Worm (Caenorhabditis elegans) whole organism, L4 larva: Measurements from ENCODE around the gene tomm-70.

Experiments
- D1046.2 ChIP-seq: fragments of 200-800 bp; sonication (Bioruptor generic); IDR thresholded peaks from 2 replicates; pipeline ENCODE4 v1.3.6; 2022; ENCODE audit warnings: missing genetic modification characterization, missing compliant biosample characterization
- F10B5.3 ChIP-seq: sonication (generic microtip); optimal IDR thresholded peaks from 2 replicates; lab custom pipeline; 2016; ENCODE audit warnings: mild to moderate bottlenecking, missing genetic modification characterization, missing compliant biosample characterization
- F26F4.8 ChIP-seq: fragments of 200-800 bp; sonication (Bioruptor generic); conservative IDR thresholded peaks from 2 replicates; pipeline ENCODE4 v1.3.6; 2022; ENCODE audit warnings: missing genetic modification characterization, missing compliant biosample characterization
- F37D6.2 ChIP-seq: sonication (generic microtip); optimal IDR thresholded peaks from 2 replicates; lab custom pipeline; 2016; ENCODE audit warnings: mild to moderate bottlenecking, missing genetic modification characterization, missing compliant biosample characterization
- F44E2.7 ChIP-seq: fragments of 200-800 bp; sonication (Bioruptor generic); IDR thresholded peaks from 2 replicates; pipeline ENCODE4 v2.1.2; 2022; ENCODE audit warnings: missing genetic modification characterization, missing compliant biosample characterization
- F49E8.2 ChIP-seq: sonication (generic microtip); optimal IDR thresholded peaks from 2 replicates; lab custom pipeline; 2016; ENCODE audit warnings: missing compliant biosample characterization, mild to moderate bottlenecking, missing genetic modification characterization, borderline replicate concordance
- T26A8.4 ChIP-seq: fragments of 200-800 bp; sonication (Bioruptor generic); IDR thresholded peaks from 2 replicates; pipeline ENCODE4 v1.3.6; 2022; ENCODE audit warnings: missing genetic modification characterization, missing compliant biosample characterization
- Y105C5A.15 ChIP-seq: fragments of 200-800 bp; sonication (Bioruptor generic); IDR thresholded peaks from 2 replicates; pipeline ENCODE4 v1.3.6; 2022; ENCODE audit warnings: missing genetic modification characterization, missing compliant biosample characterization
- Y48G9A.11 ChIP-seq: fragments of 200-800 bp; sonication (Bioruptor generic); IDR thresholded peaks from 2 replicates; pipeline ENCODE4 v1.3.6; 2022; ENCODE audit warnings: missing genetic modification reagents, missing genetic modification characterization, missing compliant biosample characterization
- attf-4 ChIP-seq: sonication (generic microtip); optimal IDR thresholded peaks from 3 replicates; lab custom pipeline; 2017; ENCODE audit warnings: missing biosample characterization, missing genetic modification characterization
- ceh-28 ChIP-seq: fragments of 150-350 bp; optimal IDR thresholded peaks from 2 replicates; lab custom pipeline; 2014; ENCODE audit warnings: missing biosample characterization, missing genetic modification reagents, missing genetic modification characterization
- ceh-44 ChIP-seq: fragments of 200-800 bp; sonication (Bioruptor generic); IDR thresholded peaks from 2 replicates; pipeline ENCODE4 v1.3.6; 2022; ENCODE audit warnings: missing genetic modification reagents, missing genetic modification characterization, missing compliant biosample characterization
- ceh-62 ChIP-seq: sonication (generic microtip); optimal IDR thresholded peaks from 2 replicates; lab custom pipeline; 2017; ENCODE audit warnings: missing biosample characterization, missing genetic modification characterization
- ceh-82 ChIP-seq: sonication (generic microtip); optimal IDR thresholded peaks from 2 replicates; lab custom pipeline; 2017; ENCODE audit warnings: missing biosample characterization, missing genetic modification characterization
- ces-1 ChIP-seq: fragments of 150-350 bp; sonication (generic microtip); optimal IDR thresholded peaks from 4 replicates; lab custom pipeline; 2014; ENCODE audit warnings: missing biosample characterization, missing genetic modification reagents, missing genetic modification characterization
- daf-12 ChIP-seq: fragments of 150-350 bp; optimal IDR thresholded peaks from 2 replicates; lab custom pipeline; 2014; ENCODE audit warnings: missing biosample characterization, missing genetic modification reagents, missing genetic modification characterization
- dmd-6 ChIP-seq: fragments of 200-800 bp; sonication (Bioruptor generic); IDR thresholded peaks from 2 replicates; pipeline ENCODE4 v1.3.6; 2022; ENCODE audit warnings: missing genetic modification reagents, missing genetic modification characterization, missing compliant biosample characterization
- dmd-8 ChIP-seq: fragments of 200-800 bp; sonication (Bioruptor generic); IDR thresholded peaks from 2 replicates; pipeline ENCODE4 v1.3.6; 2022; ENCODE audit warnings: missing genetic modification characterization, missing compliant biosample characterization
- dpl-1 ChIP-seq: fragments of 150-350 bp; optimal IDR thresholded peaks from 2 replicates; lab custom pipeline; 2014; ENCODE audit warnings: missing biosample characterization, missing genetic modification reagents, missing genetic modification characterization
- dve-1 ChIP-seq: sonication (generic microtip); optimal IDR thresholded peaks from 2 replicates; lab custom pipeline; 2017; ENCODE audit warnings: antibody characterized with exemption, mild to moderate bottlenecking, missing genetic modification characterization, missing compliant biosample characterization; ENCODE audit not compliant: insufficient read depth
- egl-43 ChIP-seq: fragments of 200-800 bp; sonication (Bioruptor generic); IDR thresholded peaks from 2 replicates; pipeline ENCODE4 v1.3.6; 2022; ENCODE audit warnings: missing genetic modification reagents, missing genetic modification characterization, missing compliant biosample characterization
- fkh-10 ChIP-seq: fragments of 150-350 bp; optimal IDR thresholded peaks from 2 replicates; lab custom pipeline; 2014; ENCODE audit warnings: missing biosample characterization, missing genetic modification reagents, missing genetic modification characterization
- hif-1 ChIP-seq, 2 experiments: sonication (generic microtip); optimal IDR thresholded peaks; 2 replicates each; lab custom pipeline; 2016 to 2017; ENCODE audit warnings: missing compliant biosample characterization in 2 of 2, missing genetic modification characterization in 2 of 2, missing genetic modification reagents in 2 of 2, missing genotype in 2 of 2, mild to moderate bottlenecking in 1 of 2
- hmg-1.1 ChIP-seq: fragments of 200-800 bp; sonication (Bioruptor generic); IDR thresholded peaks from 2 replicates; pipeline ENCODE4 v1.3.6; 2022; ENCODE audit warnings: missing genetic modification reagents, missing genetic modification characterization, missing compliant biosample characterization
- lin-13 ChIP-seq: fragments of 150-350 bp; optimal IDR thresholded peaks from 2 replicates; lab custom pipeline; 2014; ENCODE audit warnings: missing biosample characterization, missing genetic modification reagents, missing genetic modification characterization
- lin-15B ChIP-seq: fragments of 150-350 bp; sonication (generic microtip); optimal IDR thresholded peaks from 3 replicates; lab custom pipeline; 2014; ENCODE audit warnings: missing biosample characterization, missing genetic modification characterization
- lin-29 ChIP-seq: fragments of 200-800 bp; sonication (Bioruptor generic); IDR thresholded peaks from 2 replicates; pipeline ENCODE4 v1.3.6; 2022; ENCODE audit warnings: missing genetic modification reagents, missing genetic modification characterization, missing compliant biosample characterization
- lin-39 ChIP-seq: fragments of 150-350 bp; optimal IDR thresholded peaks from 2 replicates; lab custom pipeline; 2014; ENCODE audit warnings: missing biosample characterization, missing genetic modification reagents, missing genetic modification characterization
- lir-3 ChIP-seq: sonication (generic microtip); optimal IDR thresholded peaks from 2 replicates; lab custom pipeline; 2016; ENCODE audit warnings: mild to moderate bottlenecking, missing genetic modification characterization, missing compliant biosample characterization
- madf-5 ChIP-seq, 2 experiments: fragments of 200-800 bp; sonication (Bioruptor generic); IDR thresholded peaks; 2 replicates each; pipeline ENCODE4 v1.3.6; 2022; ENCODE audit warnings: missing compliant biosample characterization in 2 of 2, missing genetic modification characterization in 2 of 2
- mdl-1 ChIP-seq, 2 experiments: fragments of 150-350 bp in 1 of 2; sonication (generic microtip) in 1 of 2; optimal IDR thresholded peaks; 2 replicates each; lab custom pipeline; 2014 to 2017; ENCODE audit warnings: missing biosample characterization in 2 of 2, missing genetic modification characterization in 2 of 2
- mep-1 ChIP-seq: fragments of 150-350 bp; sonication (generic microtip); optimal IDR thresholded peaks from 3 replicates; lab custom pipeline; 2014; ENCODE audit warnings: missing biosample characterization, missing genetic modification characterization
- mxl-2 ChIP-seq: fragments of 200-800 bp; sonication (Bioruptor generic); conservative IDR thresholded peaks from 2 replicates; pipeline ENCODE4 v1.3.6; 2022; ENCODE audit warnings: missing genetic modification reagents, missing genetic modification characterization, missing compliant biosample characterization
- nhr-11 ChIP-seq: fragments of 150-350 bp; optimal IDR thresholded peaks from 2 replicates; lab custom pipeline; 2014; ENCODE audit warnings: missing biosample characterization, missing genetic modification characterization
- nhr-237 ChIP-seq: sonication (generic microtip); optimal IDR thresholded peaks from 2 replicates; lab custom pipeline; 2017; ENCODE audit warnings: missing biosample characterization, missing genetic modification characterization
- nhr-25 ChIP-seq: sonication (generic microtip); optimal IDR thresholded peaks from 2 replicates; lab custom pipeline; 2017; ENCODE audit warnings: missing genetic modification characterization, mild to moderate bottlenecking, missing compliant biosample characterization, antibody characterized with exemption, moderate library complexity, borderline replicate concordance; ENCODE audit not compliant: insufficient read depth
- nhr-41 ChIP-seq: fragments of 200-800 bp; sonication (Bioruptor generic); IDR thresholded peaks from 2 replicates; pipeline ENCODE4 v1.3.6; 2022; ENCODE audit warnings: missing genetic modification reagents, missing genetic modification characterization, missing compliant biosample characterization
- nhr-48 ChIP-seq: sonication (generic microtip); optimal IDR thresholded peaks from 2 replicates; lab custom pipeline; 2016; ENCODE audit warnings: mild to moderate bottlenecking, missing genetic modification characterization, missing compliant biosample characterization
- nhr-76 ChIP-seq: fragments of 150-350 bp; optimal IDR thresholded peaks from 2 replicates; lab custom pipeline; 2014; ENCODE audit warnings: missing biosample characterization, missing genetic modification characterization
- nhr-77 ChIP-seq: fragments of 150-350 bp; optimal IDR thresholded peaks from 2 replicates; lab custom pipeline; 2014; ENCODE audit warnings: missing biosample characterization, missing genetic modification characterization
- rbr-2 ChIP-seq: sonication (generic microtip); optimal IDR thresholded peaks from 2 replicates; lab custom pipeline; 2016; ENCODE audit warnings: missing genotype, missing genetic modification characterization, missing compliant biosample characterization
- saeg-2 ChIP-seq: fragments of 200-800 bp; sonication (Bioruptor generic); IDR thresholded peaks from 2 replicates; pipeline ENCODE4 v1.3.6; 2022; ENCODE audit warnings: missing genetic modification reagents, missing genetic modification characterization, missing compliant biosample characterization
- sdz-12 ChIP-seq: fragments of 200-800 bp; sonication (Bioruptor generic); optimal IDR thresholded peaks from 2 replicates; lab custom pipeline; 2018; ENCODE audit warnings: mild to moderate bottlenecking, missing genetic modification characterization, missing compliant biosample characterization
- set-16 ChIP-seq: fragments of 200-800 bp; sonication (Bioruptor generic); IDR thresholded peaks from 2 replicates; pipeline ENCODE4 v1.3.6; 2022; ENCODE audit warnings: missing genetic modification reagents, missing genetic modification characterization, missing compliant biosample characterization
- skn-1 ChIP-seq: fragments of 150-350 bp; optimal IDR thresholded peaks from 2 replicates; lab custom pipeline; 2014; ENCODE audit warnings: missing biosample characterization, missing genetic modification characterization
- spr-1 ChIP-seq: sonication (generic microtip); optimal IDR thresholded peaks from 2 replicates; lab custom pipeline; 2016; ENCODE audit warnings: mild to moderate bottlenecking, missing genetic modification characterization, missing compliant biosample characterization
- zfp-2 ChIP-seq: sonication (generic microtip); optimal IDR thresholded peaks from 2 replicates; lab custom pipeline; 2016; ENCODE audit warnings: mild to moderate bottlenecking, missing genetic modification characterization, missing compliant biosample characterization
- zfp-3 ChIP-seq: fragments of 200-800 bp; sonication (Bioruptor generic); conservative IDR thresholded peaks from 2 replicates; pipeline ENCODE4 v1.3.6; 2022; ENCODE audit warnings: missing genetic modification reagents, missing genetic modification characterization, missing compliant biosample characterization
- zip-11 ChIP-seq: fragments of 200-800 bp; sonication (Bioruptor generic); IDR thresholded peaks from 2 replicates; pipeline ENCODE4 v1.3.6; 2022; ENCODE audit warnings: missing genetic modification characterization, missing compliant biosample characterization
- zip-2 ChIP-seq: fragments of 150-350 bp; optimal IDR thresholded peaks from 2 replicates; lab custom pipeline; 2014; ENCODE audit warnings: missing biosample characterization, missing genetic modification characterization
- ztf-11 ChIP-seq: fragments of 150-350 bp; optimal IDR thresholded peaks from 2 replicates; lab custom pipeline; 2014; ENCODE audit warnings: missing biosample characterization, missing genetic modification characterization

The tomm-70 gene

DNA sequence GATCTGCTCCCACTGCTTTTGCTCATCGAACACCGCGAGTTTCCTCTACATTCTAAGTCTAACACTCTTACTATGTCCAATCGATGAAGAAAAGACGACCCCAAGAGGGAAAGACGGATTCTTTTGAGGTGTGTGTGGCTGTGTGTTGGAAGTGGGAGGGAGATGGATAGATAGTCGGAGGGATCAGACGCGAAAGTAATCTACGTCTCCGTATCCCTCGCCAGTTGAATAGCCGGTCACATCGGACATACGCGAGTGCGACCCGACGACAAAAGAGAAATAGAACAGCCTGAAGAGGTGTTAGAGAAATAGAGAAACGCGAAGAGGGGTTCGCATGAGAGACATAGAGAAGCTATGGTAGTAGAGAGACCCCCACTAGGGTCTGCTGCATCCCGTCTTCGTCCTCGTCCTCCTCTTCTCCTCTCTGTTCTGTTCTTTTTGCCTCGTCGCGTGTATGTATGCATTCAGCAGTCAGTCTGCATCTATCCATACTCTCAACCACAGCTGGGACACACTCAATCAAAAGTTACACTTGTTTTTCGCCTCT is 41.1 kb upstream of the tomm-70 start (continued):
- TF ChIP-seq Y105C5A.15 = no peak
- TF ChIP-seq lin-29 (GFP tag; lab: Robert Waterston, UW) = peak; percentile 78
- TF ChIP-seq F44E2.7 (GFP tag; lab: Robert Waterston, UW) = no peak
- peak; percentile 96 for TF ChIP-seq nhr-48 (tag; lab: Kevin White, UChicago)
- TF ChIP-seq daf-12 = no peak
- TF ChIP-seq F37D6.2 (tag; lab: Kevin White, UChicago) = peak; percentile 93
- no peak for TF ChIP-seq lir-3 (tag; lab: Kevin White, UChicago)
- no peak; the same call in 1 of the 2 replicates for TF ChIP-seq Y48G9A.11 (GFP tag; lab: Robert Waterston, UW)
- 0 out of 2 replicates have a peak, but pooled peaks have one; percentile 14 for TF ChIP-seq zfp-3 (GFP tag; lab: Robert Waterston, UW)
- peak; percentile 53 for TF ChIP-seq lin-39 (tag; lab: Kevin White, UChicago)
- TF ChIP-seq zfp-2 (tag; lab: Kevin White, UChicago) = no peak
- 0 out of 2 replicates have a peak, but pooled peaks have one; percentile 56 for TF ChIP-seq D1046.2
- peak; percentile 94 for TF ChIP-seq lin-13 (GFP tag; lab: Kevin White, UChicago)
- TF ChIP-seq spr-1 = peak; percentile 88
- TF ChIP-seq ces-1 (GFP tag; lab: Kevin White, UChicago) = peak; percentile 69
- no peak for TF ChIP-seq zip-11 (GFP tag; lab: Robert Waterston, UW)
- peak; percentile 94 for TF ChIP-seq dve-1 (tag; lab: Kevin White, UChicago)
- peak; percentile 95 for TF ChIP-seq nhr-25
- TF ChIP-seq nhr-77 = peak; percentile 87
- peak; percentile 81 for TF ChIP-seq F10B5.3
- TF ChIP-seq ceh-62 (tag; lab: Kevin White, UChicago) = no peak
- peak; percentile 89 to 97 for TF ChIP-seq mdl-1 (tag; optimal IDR thresholded peaks at IDR 0.05; lab: Kevin White, UChicago)
- TF ChIP-seq egl-43 = peak; percentile 94
- no peak for TF ChIP-seq ztf-11 (tag; lab: Kevin White, UChicago)
- TF ChIP-seq lin-15B (tag; lab: Kevin White, UChicago) = no peak
- TF ChIP-seq nhr-41 = no peak
- TF ChIP-seq F49E8.2 (tag; lab: Kevin White, UChicago) = no peak
- TF ChIP-seq dmd-8 = no peak
- TF ChIP-seq nhr-76 (tag; lab: Kevin White, UChicago) = no peak
- no peak for TF ChIP-seq F26F4.8 (GFP tag; lab: Robert Waterston, UW)
- peak; percentile 93 for TF ChIP-seq dmd-6
- TF ChIP-seq fkh-10 (GFP tag; lab: Kevin White, UChicago) = peak; percentile 96
- peak; percentile 93 for TF ChIP-seq nhr-11 (tag; lab: Kevin White, UChicago)
- peak; percentile 13 for TF ChIP-seq attf-4 (tag; lab: Kevin White, UChicago)
- peak; percentile 14 for TF ChIP-seq skn-1
- TF ChIP-seq hif-1 (tag; optimal IDR thresholded peaks at IDR 0.05; lab: Kevin White, UChicago) = peak; percentile 75 to 88
- no peak for TF ChIP-seq ceh-44 (GFP tag; lab: Robert Waterston, UW)
- peak; percentile 91 for TF ChIP-seq saeg-2 (GFP tag; lab: Robert Waterston, UW)
- peak; percentile 92 for TF ChIP-seq T26A8.4 (GFP tag; lab: Robert Waterston, UW)
- no peak for TF ChIP-seq madf-5 (GFP tag; IDR thresholded peaks at IDR 0.05; lab: Robert Waterston, UW)
- peak; percentile 98 for TF ChIP-seq hmg-1.1 (GFP tag; lab: Robert Waterston, UW)
- TF ChIP-seq nhr-237 = peak; percentile 58
- TF ChIP-seq ceh-82 = no peak
- TF ChIP-seq mep-1 = peak; percentile 97
- no peak for TF ChIP-seq sdz-12 (GFP tag; lab: Kevin White, UChicago)
- no peak for TF ChIP-seq zip-2 (tag; lab: Kevin White, UChicago)
- TF ChIP-seq dpl-1 (GFP tag; lab: Kevin White, UChicago) = peak; percentile 68
- peak; percentile 97 for TF ChIP-seq rbr-2
- TF ChIP-seq set-16 (GFP tag; lab: Robert Waterston, UW) = peak; percentile 84
- no peak; the same call in 1 of the 2 replicates for TF ChIP-seq mxl-2 (GFP tag; lab: Robert Waterston, UW)
- peak; percentile 72 for TF ChIP-seq ceh-28 (tag; lab: Kevin White, UChicago)
